Worm (Caenorhabditis elegans): ENCODE data around the gene T24H7.2.

- TF ChIP-seq arid-1 (GFP tag; conservative IDR thresholded peaks at IDR 0.05) (no peak), F37D6.2 (tag; optimal IDR thresholded peaks at IDR 0.05) (no peak), lin-13 (GFP tag; optimal IDR thresholded peaks at IDR 0.05) (no peak), pha-4 (GFP tag; IDR thresholded peaks at IDR 0.05) (no peak), pha-4 (tag; optimal IDR thresholded peaks at IDR 0.05) (no peak), nhr-77 (tag; optimal IDR thresholded peaks at IDR 0.05) (no peak), rbr-2 (tag; optimal IDR thresholded peaks at IDR 0.05) (no peak), aly-2 (tag; optimal IDR thresholded peaks at IDR 0.05) (no peak), gei-8 (GFP tag; optimal IDR thresholded peaks at IDR 0.05) (no peak), fos-1 (tag; optimal IDR thresholded peaks at IDR 0.05) (no peak), lin-39 (tag; optimal IDR thresholded peaks at IDR 0.05) (no peak)
Observed at ce11 chrII:6294261-6294660, 47.1 kb downstream of the T24H7.2 start, which contains the start of gene mps-1.
